Worm (Caenorhabditis elegans) whole organism, L2 larva: Measurements from ENCODE around the gene F11D11.6.

Experiments
- ZK546.5 ChIP-seq: sonication (generic microtip); optimal IDR thresholded peaks from 2 replicates; lab custom pipeline; 2017; ENCODE audit warnings: missing biosample characterization, missing genetic modification characterization
- alr-1 ChIP-seq: fragments of 150-350 bp; optimal IDR thresholded peaks from 2 replicates; lab custom pipeline; 2014; ENCODE audit warnings: missing biosample characterization, missing genetic modification characterization
- aly-2 ChIP-seq: fragments of 150-350 bp; optimal IDR thresholded peaks from 2 replicates; lab custom pipeline; 2014; ENCODE audit warnings: missing biosample characterization, missing genetic modification characterization
- ceh-82 ChIP-seq: fragments of 150-350 bp; optimal IDR thresholded peaks from 2 replicates; lab custom pipeline; 2014; ENCODE audit warnings: missing biosample characterization, missing genetic modification characterization
- crh-2 ChIP-seq: sonication (generic microtip); optimal IDR thresholded peaks from 2 replicates; lab custom pipeline; 2017; ENCODE audit warnings: missing biosample characterization, missing genetic modification characterization
- lin-11 ChIP-seq: fragments of 150-350 bp; sonication (generic microtip); optimal IDR thresholded peaks from 2 replicates; lab custom pipeline; 2014; ENCODE audit warnings: missing biosample characterization, missing genetic modification characterization, inconsistent platforms, mixed read lengths
- lin-13 ChIP-seq: fragments of 150-350 bp; optimal IDR thresholded peaks from 2 replicates; lab custom pipeline; 2014; ENCODE audit warnings: missing biosample characterization, missing genetic modification reagents, missing genetic modification characterization
- nhr-21 ChIP-seq: fragments of 150-350 bp; optimal IDR thresholded peaks from 2 replicates; lab custom pipeline; 2014; ENCODE audit warnings: missing biosample characterization, missing genetic modification characterization
- nhr-25 ChIP-seq: fragments of 150-350 bp; sonication (generic microtip); optimal IDR thresholded peaks from 3 replicates; lab custom pipeline; 2014; ENCODE audit warnings: missing biosample characterization, missing genetic modification characterization
- sem-4 ChIP-seq: fragments of 150-350 bp; optimal IDR thresholded peaks from 2 replicates; lab custom pipeline; 2014; ENCODE audit warnings: missing biosample characterization, missing genetic modification reagents, missing genetic modification characterization
- unc-55 ChIP-seq: fragments of 150-350 bp; sonication (generic microtip); optimal IDR thresholded peaks from 3 replicates; lab custom pipeline; 2014; ENCODE audit warnings: missing biosample characterization, missing genetic modification reagents, missing genetic modification characterization
- ztf-11 ChIP-seq: sonication (generic microtip); optimal IDR thresholded peaks from 2 replicates; lab custom pipeline; 2017; ENCODE audit warnings: missing biosample characterization, missing genetic modification characterization

DNA sequence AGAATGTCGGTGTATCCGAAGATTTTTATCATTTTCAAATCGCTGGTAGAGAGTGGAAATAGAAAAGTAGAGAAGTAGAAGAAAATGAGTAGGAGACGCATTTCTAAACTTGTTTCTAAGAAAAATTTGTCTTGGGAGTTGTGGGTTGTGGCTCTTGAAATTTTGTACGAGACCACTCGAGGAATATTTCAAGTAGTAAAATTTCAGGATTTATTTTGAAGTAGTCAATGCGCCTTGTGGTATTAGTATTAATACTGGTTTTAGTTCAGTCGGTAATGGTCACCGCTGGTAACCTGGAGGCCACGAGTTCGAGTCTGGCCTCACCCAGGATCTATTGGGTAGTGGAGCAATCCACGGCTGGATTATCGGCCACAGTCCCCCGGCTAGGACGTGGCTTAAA is 4.2 kb downstream of the F11D11.6 start, which contains the start of gene clec-252:
- TF ChIP-seq unc-55 (GFP tag; lab: Kevin White, UChicago) (no peak), aly-2 (no peak), nhr-25 (tag; lab: Kevin White, UChicago) (no peak), ceh-82 (no peak), alr-1 (no peak), nhr-21 (no peak), lin-13 (GFP tag; lab: Kevin White, UChicago) (no peak), sem-4 (no peak), lin-11 (tag; lab: Kevin White, UChicago) (no peak), crh-2 (tag; lab: Kevin White, UChicago) (no peak), ZK546.5 (no peak), ztf-11 (tag; lab: Kevin White, UChicago) (no peak)
